Fruit fly (Drosophila melanogaster) whole organism, embryonic: ENCODE measurements around the gene rush.

Experiments used
- CG3065 ChIP-seq: fragments of 200-800 bp; sonication (Bioruptor generic); optimal IDR thresholded peaks from 2 replicates; lab custom pipeline; 2016; ENCODE audit warnings: missing biosample characterization, missing genetic modification characterization
- CG3838 ChIP-seq: fragments of 200-800 bp; sonication (Bioruptor generic); optimal IDR thresholded peaks from 3 replicates; lab custom pipeline; 2016; ENCODE audit warnings: missing biosample characterization, missing genetic modification characterization
- CG8924 ChIP-seq: fragments of 200-800 bp; optimal IDR thresholded peaks from 3 replicates; lab custom pipeline; 2019; ENCODE audit warnings: missing biosample characterization, mild to moderate bottlenecking, missing genetic modification characterization, moderate library complexity
- HHEX ChIP-seq: fragments of 200-800 bp; sonication (Bioruptor generic); optimal IDR thresholded peaks from 3 replicates; lab custom pipeline; 2017; ENCODE audit warnings: missing biosample characterization, mild to moderate bottlenecking, missing genetic modification characterization, missing genetic modification reagents
- MESR4 ChIP-seq: fragments of 200-800 bp; sonication (Bioruptor generic); optimal IDR thresholded peaks from 2 replicates; lab custom pipeline; 2018; ENCODE audit warnings: missing biosample characterization, mild to moderate bottlenecking, missing genetic modification characterization, moderate library complexity
- Mad ChIP-seq: fragments of 200-800 bp; sonication (Bioruptor generic); optimal IDR thresholded peaks from 2 replicates; lab custom pipeline; 2016; ENCODE audit warnings: missing biosample characterization, missing genetic modification characterization
- cad ChIP-seq: fragments of >200 bp; optimal IDR thresholded peaks from 2 replicates; lab custom pipeline; 2017; ENCODE audit warnings: missing biosample characterization, missing genetic modification characterization
- ind ChIP-seq: fragments of 200-800 bp; sonication (Bioruptor generic); optimal IDR thresholded peaks from 3 replicates; lab custom pipeline; 2016; ENCODE audit warnings: missing biosample characterization, missing genetic modification characterization

- TF ChIP-seq cad (GFP tag; lab: Kevin White, UChicago) (no peak), MESR4 (GFP tag; lab: Kevin White, UChicago) (no peak), CG3838 (GFP tag; lab: Kevin White, UChicago) (no peak), HHEX (GFP tag; lab: Kevin White, UChicago) (no peak), CG3065 (no peak), Mad (GFP tag; lab: Kevin White, UChicago) (no peak), ind (no peak), CG8924 (tag; lab: Kevin White, UChicago) (no peak)
These were observed 11.6 kb upstream of the rush start for dm6 chrX:1466505-1467381.
